Worm (Caenorhabditis elegans): ENCODE results near the gene F53F4.12.

The F53F4.12 gene

ce11 chrV:13580696-13581095 lies 45.2 kb upstream of the F53F4.12 start, which contains the start of gene C50B8.5:
TSS of gene C50B8.5 (plus strand) at chrV:13580968.
- TF ChIP-seq ref-2 (tag; optimal IDR thresholded peaks at IDR 0.05): no peak
- TF ChIP-seq F13H6.1 (tag; optimal IDR thresholded peaks at IDR 0.05): no peak
- TF ChIP-seq dve-1 (tag; optimal IDR thresholded peaks at IDR 0.05): peak; percentile 4

DNA sequence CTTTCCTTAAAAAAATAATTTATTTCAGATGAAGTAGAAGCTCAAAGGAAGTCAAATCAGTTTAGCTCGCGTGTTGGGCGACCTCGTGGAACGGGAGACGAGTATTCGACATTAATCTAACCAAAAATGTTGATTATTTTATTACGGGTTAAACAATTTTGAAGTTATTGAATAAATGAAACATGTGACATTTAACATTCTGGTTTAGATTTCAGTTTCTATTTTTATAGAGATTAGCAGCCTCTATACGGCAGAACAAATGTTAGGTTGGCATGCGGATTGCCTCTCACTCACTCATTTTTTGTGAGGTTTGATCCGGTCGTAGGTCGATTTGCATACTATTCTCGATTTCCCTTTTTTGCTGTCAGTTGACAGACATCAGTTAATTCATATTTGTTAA lies 41.4 kb upstream of the F53F4.12 start, which contains the start of gene F53F4.1:
Gene F53F4.1 (plus strand): TSS at position 301 of the 400 bp plus-strand sequence.
- TF ChIP-seq elt-4 (tag; optimal IDR thresholded peaks at IDR 0.05) (no peak), ahr-1 (tag; optimal IDR thresholded peaks at IDR 0.05) (no peak), unc-55 (GFP tag; optimal IDR thresholded peaks at IDR 0.05) (no peak), lim-6 (tag; optimal IDR thresholded peaks at IDR 0.05) (no peak), nfya-1 (tag; optimal IDR thresholded peaks at IDR 0.05) (no peak), gmeb-2 (tag; optimal IDR thresholded peaks at IDR 0.05) (no peak), ets-4 (tag; optimal IDR thresholded peaks at IDR 0.05) (no peak), hlh-8 (tag; optimal IDR thresholded peaks at IDR 0.05) (no peak), mec-3 (tag; optimal IDR thresholded peaks at IDR 0.05; ENCODE audit: borderline replicate concordance) (no peak), ceh-19 (GFP tag; optimal IDR thresholded peaks at IDR 0.05) (no peak), pros-1 (tag; optimal IDR thresholded peaks at IDR 0.05) (no peak), fkh-10 (GFP tag; optimal IDR thresholded peaks at IDR 0.05) (no peak), K09A11.1 (tag; optimal IDR thresholded peaks at IDR 0.05; ENCODE audit: insufficient read depth) (no peak), nhr-11 (tag; optimal IDR thresholded peaks at IDR 0.05) (no peak), npax-4 (tag; optimal IDR thresholded peaks at IDR 0.05) (no peak)

DNA sequence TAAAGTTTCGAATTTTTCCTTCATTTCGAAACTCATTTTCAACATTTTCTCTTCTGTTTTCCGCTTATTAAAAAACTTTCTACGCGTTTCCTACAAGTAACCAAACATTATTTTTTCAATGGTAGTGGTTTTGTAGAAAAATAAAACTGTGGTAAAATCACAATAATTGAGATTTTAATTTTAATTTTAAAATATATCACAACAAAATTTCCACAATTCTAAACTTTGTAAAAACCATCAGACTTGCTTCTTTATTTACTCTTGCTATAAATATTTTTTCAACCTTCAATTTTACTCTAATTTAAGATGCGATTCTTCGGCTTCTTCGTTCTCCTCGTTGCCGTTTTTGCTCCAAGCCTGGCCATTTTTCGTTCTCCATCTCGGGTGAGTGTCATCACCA lies 37.9 kb upstream of the F53F4.12 start, which contains the start of gene F53F4.17:
Gene F53F4.17 (plus strand): TSS at position 301 of the 400 bp plus-strand sequence.
- no peak for TF ChIP-seq ahr-1 (tag; optimal IDR thresholded peaks at IDR 0.05)
- no peak for TF ChIP-seq nfya-1 (tag; optimal IDR thresholded peaks at IDR 0.05)
- TF ChIP-seq ref-2 (tag; optimal IDR thresholded peaks at IDR 0.05): no peak
- no peak for TF ChIP-seq ceh-2 (tag; optimal IDR thresholded peaks at IDR 0.05)
- no peak for TF ChIP-seq tbx-7 (tag; optimal IDR thresholded peaks at IDR 0.05)
- no peak for TF ChIP-seq ceh-19 (GFP tag; optimal IDR thresholded peaks at IDR 0.05)
- no peak for TF ChIP-seq syd-9 (tag; optimal IDR thresholded peaks at IDR 0.05)
- no peak for TF ChIP-seq hlh-15 (tag; optimal IDR thresholded peaks at IDR 0.05)
- no peak for TF ChIP-seq pag-3 (tag; optimal IDR thresholded peaks at IDR 0.05; ENCODE audit: borderline replicate concordance)
- no peak for TF ChIP-seq sdc-2 (tag; optimal IDR thresholded peaks at IDR 0.05)
- no peak for TF ChIP-seq F13H6.1 (tag; optimal IDR thresholded peaks at IDR 0.05)
- no peak for TF ChIP-seq dmd-4 (tag; optimal IDR thresholded peaks at IDR 0.05; ENCODE audit: borderline replicate concordance)
- TF ChIP-seq unc-42 (tag; optimal IDR thresholded peaks at IDR 0.05): no peak
- TF ChIP-seq ceh-31 (tag; optimal IDR thresholded peaks at IDR 0.05): no peak
- TF ChIP-seq pha-4 (tag; optimal IDR thresholded peaks at IDR 0.05): no peak
- no peak for TF ChIP-seq ceh-18 (tag; optimal IDR thresholded peaks at IDR 0.05)
- no peak for TF ChIP-seq che-1 (tag; optimal IDR thresholded peaks at IDR 0.05)
- TF ChIP-seq unc-86 (tag; optimal IDR thresholded peaks at IDR 0.05): no peak
- TF ChIP-seq elt-4 (tag; optimal IDR thresholded peaks at IDR 0.05): no peak

DNA sequence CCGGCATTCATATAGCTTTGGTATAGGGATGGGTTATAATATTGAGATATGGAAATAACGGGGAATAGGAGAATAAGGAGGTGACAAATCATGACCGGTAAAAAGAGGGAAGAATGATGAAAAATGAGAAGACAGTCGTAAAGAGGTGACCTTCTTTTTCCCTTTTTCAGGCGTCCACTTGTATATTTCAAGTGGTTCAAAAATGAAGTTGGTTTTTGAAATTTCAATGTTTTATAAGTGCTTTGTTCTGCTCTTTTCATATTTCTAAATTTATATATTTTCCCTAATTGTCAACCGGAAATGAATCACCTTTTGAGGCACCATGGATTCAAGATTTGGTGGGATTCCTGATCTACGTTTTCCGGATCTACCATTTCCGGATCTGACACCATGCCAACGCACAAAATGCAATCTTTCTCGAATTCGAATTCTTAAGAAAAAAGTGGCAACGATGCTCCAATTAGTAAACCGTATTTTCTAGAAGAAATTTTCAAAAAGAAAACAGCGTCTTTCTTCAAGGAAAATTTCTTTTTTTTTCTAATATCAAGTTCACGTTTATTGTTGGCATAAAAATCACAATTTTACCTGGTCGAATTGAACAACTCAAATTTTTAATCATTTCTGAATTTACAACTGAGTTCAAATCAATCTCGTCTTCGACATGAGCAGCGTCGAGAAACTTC lies 36.2 kb upstream of the F53F4.12 start, which contains the start of the genes F53F4.2 and F53F4.18:
Gene F53F4.2 (minus strand): TSS at position 101 of the 683 bp plus-strand sequence.
Gene F53F4.18 (plus strand): TSS at position 633 of the 683 bp plus-strand sequence.
- no peak for TF ChIP-seq tbx-7 (tag; optimal IDR thresholded peaks at IDR 0.05)
- TF ChIP-seq ceh-22 (tag; optimal IDR thresholded peaks at IDR 0.05): no peak
- no peak for TF ChIP-seq ceh-14 (tag; optimal IDR thresholded peaks at IDR 0.05)
- TF ChIP-seq hlh-6 (tag; optimal IDR thresholded peaks at IDR 0.05): no peak
- no peak for TF ChIP-seq madf-2 (tag; optimal IDR thresholded peaks at IDR 0.05)
- TF ChIP-seq syd-9 (tag; optimal IDR thresholded peaks at IDR 0.05): no peak
- no peak for TF ChIP-seq ceh-30 (tag; optimal IDR thresholded peaks at IDR 0.05)
- no peak for TF ChIP-seq pax-1 (tag; optimal IDR thresholded peaks at IDR 0.05)
- no peak for TF ChIP-seq ref-2 (tag; optimal IDR thresholded peaks at IDR 0.05)
- no peak for TF ChIP-seq sdc-2 (tag; optimal IDR thresholded peaks at IDR 0.05)

Data from whole organism, late embryonic.